Fruit fly (Drosophila melanogaster): ENCODE measurements around the gene CG34382.

CG34382 gene

DNA sequence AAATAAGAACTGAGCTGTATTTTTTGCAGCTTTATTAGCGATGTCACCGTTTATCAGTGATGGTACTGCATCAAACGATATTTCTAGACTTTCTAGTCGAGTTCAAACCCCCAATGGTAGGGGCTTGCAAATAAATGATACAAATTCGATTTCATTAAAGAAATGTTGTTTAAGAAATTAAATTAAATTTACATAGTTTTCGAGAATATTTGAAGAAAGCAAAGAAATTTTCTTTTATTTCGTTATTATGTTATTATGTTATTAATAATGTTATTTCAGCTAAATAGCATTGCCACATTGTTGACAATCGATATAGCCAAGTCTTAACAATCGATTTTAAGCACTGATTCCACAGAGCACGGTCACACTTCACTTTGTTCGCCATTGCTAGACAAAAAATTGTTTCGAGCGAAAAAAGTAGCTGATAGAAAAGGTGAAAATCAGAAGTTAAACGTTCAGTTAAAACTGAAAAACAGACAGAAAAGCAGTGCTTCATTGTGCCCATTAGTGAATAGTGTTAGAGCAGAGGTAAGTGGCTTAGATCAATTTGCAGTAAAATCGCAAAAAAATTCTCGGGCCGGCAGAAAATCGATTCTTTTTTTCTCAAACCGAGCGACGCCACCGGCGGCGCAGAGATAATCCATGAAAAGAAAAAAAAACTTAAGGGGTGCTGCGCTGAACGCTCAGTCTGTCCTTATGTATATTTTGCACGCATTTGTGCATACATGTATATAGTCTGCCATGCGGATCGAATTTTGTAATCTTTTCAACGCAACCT is 14.3 kb upstream of the CG34382 start, which contains the start of the genes iPLA2-VIA and Ciz1 (continued):
- no peak for TF ChIP-seq dm (GFP tag; optimal IDR thresholded peaks at IDR 0.05)
- peak; percentile 70; the same call in 2 of the 3 replicates for TF ChIP-seq Opbp (GFP tag; IDR thresholded peaks at IDR 0.05; ENCODE audit: partially characterized antibody)
- TF ChIP-seq pho (GFP tag; optimal IDR thresholded peaks at IDR 0.05), result no peak
- TF ChIP-seq pita (GFP tag; optimal IDR thresholded peaks at IDR 0.05), result peak; percentile 56
- TF ChIP-seq CG12104 (GFP tag; optimal IDR thresholded peaks at IDR 0.05), result no peak
- no peak for TF ChIP-seq Xrp1 (GFP tag; IDR thresholded peaks at IDR 0.05)
- no peak for TF ChIP-seq HLH3B (GFP tag; IDR thresholded peaks at IDR 0.05)
- no peak for TF ChIP-seq oc (tag; optimal IDR thresholded peaks at IDR 0.05)
- TF ChIP-seq CG5245 (GFP tag; optimal IDR thresholded peaks at IDR 0.05), result no peak
- TF ChIP-seq CG2120 (GFP tag; optimal IDR thresholded peaks at IDR 0.05), result peak; percentile 32
- no peak for TF ChIP-seq CG7357 (GFP tag; IDR thresholded peaks at IDR 0.05)
- no peak for TF ChIP-seq CG4854 (GFP tag; optimal IDR thresholded peaks at IDR 0.05)
- TF ChIP-seq CG16813 (GFP tag; IDR thresholded peaks at IDR 0.05; ENCODE audit: partially characterized antibody), result peak; percentile 81; the same call in 2 of the 3 replicates
- no peak for TF ChIP-seq Sox102F (GFP tag; optimal IDR thresholded peaks at IDR 0.05)
- no peak for TF ChIP-seq CG7556 (GFP tag; optimal IDR thresholded peaks at IDR 0.05)
- TF ChIP-seq Ets65A (GFP tag), result peak; percentile 94
- no peak for TF ChIP-seq CG13894 (tag; optimal IDR thresholded peaks at IDR 0.05)
- TF ChIP-seq CG8281 (tag; optimal IDR thresholded peaks at IDR 0.05), result no peak
- TF ChIP-seq knrl (GFP tag; IDR thresholded peaks at IDR 0.05; ENCODE audit: partially characterized antibody), result peak; percentile 91
- peak; percentile 93 for TF ChIP-seq Sin3A (optimal IDR thresholded peaks at IDR 0.05)
- no peak for TF ChIP-seq Doc2 (GFP tag; IDR thresholded peaks at IDR 0.05)
- TF ChIP-seq chn (GFP tag; optimal IDR thresholded peaks at IDR 0.05), result no peak
- no peak for TF ChIP-seq D (optimal IDR thresholded peaks at IDR 0.05)
- TF ChIP-seq D (GFP tag; optimal IDR thresholded peaks at IDR 0.05), result no peak
- TF ChIP-seq Hand (GFP tag; optimal IDR thresholded peaks at IDR 0.05), result no peak
- no peak for TF ChIP-seq CG8765 (GFP tag; IDR thresholded peaks at IDR 0.05)
- TF ChIP-seq p53 (GFP tag; optimal IDR thresholded peaks at IDR 0.05), result no peak
- no peak for TF ChIP-seq slp2 (GFP tag; optimal IDR thresholded peaks at IDR 0.05)
- peak; percentile 1 for TF ChIP-seq nerfin-1 (tag; optimal IDR thresholded peaks at IDR 0.05)
- no peak for TF ChIP-seq CG9817 (tag; optimal IDR thresholded peaks at IDR 0.05)
- peak; percentile 96 for TF ChIP-seq Sry-δ (GFP tag; optimal IDR thresholded peaks at IDR 0.05)
- no peak for TF ChIP-seq CG10959 (GFP tag; IDR thresholded peaks at IDR 0.05)
- TF ChIP-seq CG8944 (GFP tag; optimal IDR thresholded peaks at IDR 0.05), result no peak
- TF ChIP-seq dmrt99B (tag; optimal IDR thresholded peaks at IDR 0.05), result no peak
- no peak for TF ChIP-seq pros (GFP tag; optimal IDR thresholded peaks at IDR 0.05)
- TF ChIP-seq CG31224 (GFP tag; IDR thresholded peaks at IDR 0.05), result no peak
- TF ChIP-seq CG32767 (GFP tag; IDR thresholded peaks at IDR 0.05), result no peak
- peak; percentile 23 for TF ChIP-seq CG9727 (GFP tag; optimal IDR thresholded peaks at IDR 0.05)
- TF ChIP-seq CG17912 (GFP tag; optimal IDR thresholded peaks at IDR 0.05), result no peak
- TF ChIP-seq CG7987 (GFP tag; optimal IDR thresholded peaks at IDR 0.05), result no peak
- TF ChIP-seq CG2129 (GFP tag; IDR thresholded peaks at IDR 0.05; ENCODE audit: partially characterized antibody), result peak; percentile 52; the same call in 1 of the 2 replicates
- TF ChIP-seq CG3065 (GFP tag; optimal IDR thresholded peaks at IDR 0.05), result no peak
- no peak for TF ChIP-seq hkb (optimal IDR thresholded peaks at IDR 0.05)
- TF ChIP-seq hkb (GFP tag; IDR thresholded peaks at IDR 0.05), result no peak
- peak; percentile 28 for TF ChIP-seq bab2 (GFP tag; optimal IDR thresholded peaks at IDR 0.05)
- TF ChIP-seq CG11085 (GFP tag; IDR thresholded peaks at IDR 0.05), result no peak
- no peak for TF ChIP-seq Oaz (GFP tag; IDR thresholded peaks at IDR 0.05)
- no peak for TF ChIP-seq ara (GFP tag; IDR thresholded peaks at IDR 0.05)
- TF ChIP-seq CG13287 (GFP tag; IDR thresholded peaks at IDR 0.05; ENCODE audit: partially characterized antibody), result peak; percentile 82
- TF ChIP-seq tx (GFP tag; optimal IDR thresholded peaks at IDR 0.05), result no peak
- TF ChIP-seq NfI (GFP tag; optimal IDR thresholded peaks at IDR 0.05), result no peak
